Worm (Caenorhabditis elegans) whole organism, L4/young adult: ENCODE data around the gene ins-19.
"Not testable (repeated sequence)": the region's sequence is repeated elsewhere in the genome, so short reads cannot be mapped to it uniquely, and the experiment has no call there.

Experiments
- W03F9.2 ChIP-seq: fragments of 150-350 bp; optimal IDR thresholded peaks from 2 replicates; lab custom pipeline; 2014; ENCODE audit warnings: missing biosample characterization, missing genetic modification characterization
- dao-5 ChIP-seq: sonication (generic microtip); optimal IDR thresholded peaks from 2 replicates; lab custom pipeline; 2016; ENCODE audit warnings: missing genotype, missing genetic modification characterization, moderate library complexity, missing compliant biosample characterization
- him-1 ChIP-seq: sonication (generic microtip); optimal IDR thresholded peaks from 2 replicates; lab custom pipeline; 2016; ENCODE audit warnings: missing genotype, missing genetic modification reagents, missing genetic modification characterization, missing compliant biosample characterization

ins-19 gene

ce11 chrII:3135293-3135692, 9.1 kb upstream of the ins-19 start:
- TF ChIP-seq him-1 (tag; lab: Kevin White, UChicago) = no peak
- no peak for TF ChIP-seq dao-5 (tag; lab: Kevin White, UChicago)
- TF ChIP-seq W03F9.2 (tag; lab: Kevin White, UChicago) = no peak

ce11 chrII:3129007-3129406, 2.8 kb upstream of the ins-19 start, which contains the start of gene chil-24:
Gene chil-24, plus strand, starts transcription at chrII:3129162.
- TF ChIP-seq him-1 (tag; lab: Kevin White, UChicago) = no peak
- no peak for TF ChIP-seq W03F9.2 (tag; lab: Kevin White, UChicago)

- not testable (repeated sequence) for TF ChIP-seq him-1, W03F9.2, dao-5 (tag; lab: Kevin White, UChicago)
Observed at ce11 chrII:3126741-3127140, 500 bp upstream of the ins-19 start, which contains the start of gene ins-31. Gene ins-31, plus strand, starts transcription at chrII:3127041.

- TF ChIP-seq him-1 (tag; lab: Kevin White, UChicago) = no peak
- TF ChIP-seq dao-5 (tag; lab: Kevin White, UChicago) = no peak
- no peak for TF ChIP-seq W03F9.2 (tag; lab: Kevin White, UChicago)
Observed at ce11 chrII:3123206-3123605, 3.0 kb downstream of the ins-19 start, which contains the start of gene srh-71. Gene srh-71, plus strand, starts transcription at chrII:3123506.

ce11 chrII:3118907-3119382, 7.3 kb downstream of the ins-19 start, which contains the start of gene T10D4.6:
Gene T10D4.6, plus strand, starts transcription at chrII:3119332.
- no peak for TF ChIP-seq W03F9.2 (tag; lab: Kevin White, UChicago)
- no peak for TF ChIP-seq dao-5 (tag; lab: Kevin White, UChicago)
- TF ChIP-seq him-1 (tag; lab: Kevin White, UChicago) = no peak

ce11 chrII:3117471-3117870, 8.8 kb downstream of the ins-19 start, which contains the start of gene T10D4.7:
Gene T10D4.7, plus strand, starts transcription at chrII:3117771.
- TF ChIP-seq him-1 (tag; lab: Kevin White, UChicago) = no peak
- no peak for TF ChIP-seq W03F9.2 (tag; lab: Kevin White, UChicago)
- no peak for TF ChIP-seq dao-5 (tag; lab: Kevin White, UChicago)

ce11 chrII:3113934-3114333, 12.3 kb downstream of the ins-19 start, which contains the start of gene clec-123:
Gene clec-123, plus strand, starts transcription at chrII:3114234.
- no peak for TF ChIP-seq dao-5 (tag; lab: Kevin White, UChicago)
- no peak for TF ChIP-seq W03F9.2 (tag; lab: Kevin White, UChicago)
- no peak for TF ChIP-seq him-1 (tag; lab: Kevin White, UChicago)

ce11 chrII:3113289-3113688, 13.0 kb downstream of the ins-19 start:
- TF ChIP-seq dao-5 (tag; lab: Kevin White, UChicago) (no peak), him-1 (tag; lab: Kevin White, UChicago) (no peak)

ce11 chrII:3112313-3112712, 13.9 kb downstream of the ins-19 start, which contains the start of gene Y25C1A.2:
Gene Y25C1A.2, plus strand, starts transcription at chrII:3112613.
- TF ChIP-seq W03F9.2 (tag; lab: Kevin White, UChicago) (no peak), him-1 (tag; lab: Kevin White, UChicago) (no peak), dao-5 (tag; lab: Kevin White, UChicago) (no peak)

- no peak for TF ChIP-seq dao-5 (tag; lab: Kevin White, UChicago)
- no peak for TF ChIP-seq W03F9.2 (tag; lab: Kevin White, UChicago)
- no peak for TF ChIP-seq him-1 (tag; lab: Kevin White, UChicago)
Observed at ce11 chrII:3111147-3111546, 15.1 kb downstream of the ins-19 start, which contains the start of gene Y25C1A.13. Gene Y25C1A.13, minus strand, starts transcription at chrII:3111247.

- TF ChIP-seq W03F9.2 (tag; lab: Kevin White, UChicago) (no peak), him-1 (tag; lab: Kevin White, UChicago) (no peak), dao-5 (tag; lab: Kevin White, UChicago) (no peak)
Observed at ce11 chrII:3110099-3110498, 16.1 kb downstream of the ins-19 start.

ce11 chrII:3109533-3109932, 16.7 kb downstream of the ins-19 start:
- TF ChIP-seq W03F9.2 (tag; lab: Kevin White, UChicago) = no peak
- no peak for TF ChIP-seq him-1 (tag; lab: Kevin White, UChicago)
- TF ChIP-seq dao-5 (tag; lab: Kevin White, UChicago) = no peak

- TF ChIP-seq W03F9.2 (tag; lab: Kevin White, UChicago) = no peak
- no peak for TF ChIP-seq dao-5 (tag; lab: Kevin White, UChicago)
- TF ChIP-seq him-1 (tag; lab: Kevin White, UChicago) = no peak
Observed at ce11 chrII:3108101-3108500, 18.1 kb downstream of the ins-19 start.

- TF ChIP-seq him-1 (tag; lab: Kevin White, UChicago) = no peak
- no peak for TF ChIP-seq W03F9.2 (tag; lab: Kevin White, UChicago)
- TF ChIP-seq dao-5 (tag; lab: Kevin White, UChicago) = no peak
Observed at ce11 chrII:3105765-3106164, 20.5 kb downstream of the ins-19 start, which contains the start of gene clec-122. Gene clec-122, plus strand, starts transcription at chrII:3106065.
